Worm (Caenorhabditis elegans): ENCODE measurements around the gene paf-2.

DNA sequence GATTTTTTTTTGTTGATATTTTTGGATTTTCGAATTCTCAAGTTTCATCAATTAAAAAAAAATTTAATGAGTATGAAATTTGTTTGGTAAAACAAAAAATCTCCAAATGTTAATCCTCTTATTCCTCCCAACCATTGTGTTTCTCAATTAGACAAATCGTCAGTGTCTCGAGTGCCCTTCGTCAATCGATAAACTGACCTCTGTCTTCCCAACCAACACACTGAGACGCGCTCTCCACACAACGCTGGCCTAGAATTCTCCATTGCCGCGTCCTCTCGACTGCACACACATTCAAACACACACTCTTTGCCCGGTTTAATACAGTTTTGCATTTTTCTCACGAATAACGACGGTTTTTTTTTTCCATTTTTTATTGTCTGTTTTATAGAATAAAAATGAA lies 42.8 kb downstream of the paf-2 start, which contains the start of gene taf-11.1:
- TF ChIP-seq ceh-19 (GFP tag; optimal IDR thresholded peaks at IDR 0.05) (no peak), tbx-2 (tag; optimal IDR thresholded peaks at IDR 0.05) (peak; percentile 29), ceh-24 (tag; optimal IDR thresholded peaks at IDR 0.05) (no peak), nfya-1 (tag; optimal IDR thresholded peaks at IDR 0.05) (peak; percentile 2), nhr-11 (tag; optimal IDR thresholded peaks at IDR 0.05) (no peak), fkh-6 (tag; optimal IDR thresholded peaks at IDR 0.05) (no peak), pha-4 (tag; optimal IDR thresholded peaks at IDR 0.05) (no peak), dmd-4 (tag; optimal IDR thresholded peaks at IDR 0.05; ENCODE audit: borderline replicate concordance) (no peak)

Data from whole organism, late embryonic.